Worm (Caenorhabditis elegans) whole organism, L3 larva: ENCODE results near the gene srz-37.

Experiments
- R02D3.7 ChIP-seq: fragments of 150-350 bp; optimal IDR thresholded peaks from 2 replicates; lab custom pipeline; 2014; ENCODE audit warnings: missing biosample characterization, missing genetic modification characterization
- ceh-16 ChIP-seq: sonication (generic microtip); optimal IDR thresholded peaks from 2 replicates; lab custom pipeline; 2017; ENCODE audit warnings: missing biosample characterization, missing genetic modification characterization
- ceh-28 ChIP-seq: fragments of 150-350 bp; optimal IDR thresholded peaks from 2 replicates; lab custom pipeline; 2014; ENCODE audit warnings: missing biosample characterization, missing genetic modification reagents, missing genetic modification characterization
- ceh-82 ChIP-seq: fragments of 150-350 bp; optimal IDR thresholded peaks from 2 replicates; lab custom pipeline; 2014; ENCODE audit warnings: missing biosample characterization, missing genetic modification characterization
- ceh-9 ChIP-seq: sonication (generic microtip); optimal IDR thresholded peaks from 2 replicates; lab custom pipeline; 2018; ENCODE audit warnings: missing biosample characterization, missing genetic modification characterization
- egl-27 ChIP-seq: sonication (generic microtip); optimal IDR thresholded peaks from 4 replicates; lab custom pipeline; 2017; ENCODE audit warnings: missing biosample characterization, missing genetic modification reagents, missing genetic modification characterization
- egl-5 ChIP-seq: fragments of 150-350 bp; optimal IDR thresholded peaks from 2 replicates; lab custom pipeline; 2017; ENCODE audit warnings: missing biosample characterization, missing genetic modification reagents, missing genetic modification characterization, inconsistent platforms
- elt-1 ChIP-seq: fragments of 150-350 bp; optimal IDR thresholded peaks from 2 replicates; lab custom pipeline; 2014; ENCODE audit warnings: missing biosample characterization, missing genetic modification characterization
- elt-2 ChIP-seq: sonication (generic microtip); optimal IDR thresholded peaks from 2 replicates; lab custom pipeline; 2016; ENCODE audit warnings: missing genetic modification reagents, mild to moderate bottlenecking, missing genetic modification characterization, missing compliant biosample characterization
- elt-3 ChIP-seq, 3 experiments: fragments of 150-350 bp in 1 of 3; sonication (generic microtip) in 2 of 3; optimal IDR thresholded peaks; 2 replicates in 2 of 3; 4 replicates in 1 of 3; lab custom pipeline; 2014 to 2017; ENCODE audit warnings: missing biosample characterization in 3 of 3, missing genetic modification characterization in 3 of 3
- eor-1 ChIP-seq, 2 experiments: fragments of 150-350 bp; optimal IDR thresholded peaks; 2 replicates each; lab custom pipeline; 2014 to 2018; ENCODE audit warnings: missing biosample characterization in 2 of 2, missing genetic modification characterization in 2 of 2
- fkh-10 ChIP-seq: sonication (generic microtip); optimal IDR thresholded peaks from 2 replicates; lab custom pipeline; 2017; ENCODE audit warnings: missing biosample characterization, missing genetic modification reagents, missing genetic modification characterization
- fkh-2 ChIP-seq: fragments of 150-350 bp; optimal IDR thresholded peaks from 2 replicates; lab custom pipeline; 2014; ENCODE audit warnings: missing biosample characterization, missing genetic modification reagents, missing genetic modification characterization
- fos-1 ChIP-seq: fragments of 150-350 bp; optimal IDR thresholded peaks from 2 replicates; lab custom pipeline; 2014; ENCODE audit warnings: missing biosample characterization, missing genetic modification characterization
- hmg-11 ChIP-seq: sonication (generic microtip); optimal IDR thresholded peaks from 2 replicates; lab custom pipeline; 2016; ENCODE audit warnings: missing genetic modification characterization, missing compliant biosample characterization
- jun-1 ChIP-seq: fragments of 150-350 bp; optimal IDR thresholded peaks from 2 replicates; lab custom pipeline; 2014; ENCODE audit warnings: missing biosample characterization, missing genetic modification reagents, missing genetic modification characterization
- lsy-12 ChIP-seq: sonication (generic microtip); optimal IDR thresholded peaks from 2 replicates; lab custom pipeline; 2016; ENCODE audit warnings: mild to moderate bottlenecking, missing genetic modification characterization, missing compliant biosample characterization
- mdl-1 ChIP-seq: fragments of 150-350 bp; optimal IDR thresholded peaks from 2 replicates; lab custom pipeline; 2014; ENCODE audit warnings: missing biosample characterization, missing genetic modification characterization
- nfya-1 ChIP-seq: sonication (generic microtip); optimal IDR thresholded peaks from 2 replicates; lab custom pipeline; 2017; ENCODE audit warnings: missing genetic modification characterization, mild to moderate bottlenecking, missing compliant biosample characterization, antibody characterized with exemption, moderate library complexity; ENCODE audit not compliant: insufficient read depth
- nhr-11 ChIP-seq: fragments of 150-350 bp; optimal IDR thresholded peaks from 2 replicates; lab custom pipeline; 2014; ENCODE audit warnings: missing biosample characterization, missing genetic modification characterization
- nhr-12 ChIP-seq: fragments of 150-350 bp; optimal IDR thresholded peaks from 2 replicates; lab custom pipeline; 2014; ENCODE audit warnings: missing biosample characterization, missing genetic modification characterization
- nhr-23 ChIP-seq: fragments of 150-350 bp; optimal IDR thresholded peaks from 2 replicates; lab custom pipeline; 2014; ENCODE audit warnings: missing biosample characterization, missing genetic modification reagents, missing genetic modification characterization
- nhr-25 ChIP-seq: sonication (generic microtip); optimal IDR thresholded peaks from 2 replicates; lab custom pipeline; 2017; ENCODE audit warnings: missing biosample characterization, missing genetic modification characterization
- nhr-28 ChIP-seq: fragments of 150-350 bp; optimal IDR thresholded peaks from 2 replicates; lab custom pipeline; 2014; ENCODE audit warnings: missing biosample characterization, missing genetic modification characterization
- nhr-43 ChIP-seq: sonication (generic microtip); optimal IDR thresholded peaks from 2 replicates; lab custom pipeline; 2016; ENCODE audit warnings: mild to moderate bottlenecking, missing genetic modification characterization, missing compliant biosample characterization; ENCODE audit not compliant: poor library complexity, severe bottlenecking
- nhr-67 ChIP-seq: fragments of 150-350 bp; optimal IDR thresholded peaks from 2 replicates; lab custom pipeline; 2014; ENCODE audit warnings: missing biosample characterization, missing genetic modification characterization
- nhr-76 ChIP-seq: fragments of 150-350 bp; sonication (generic microtip); optimal IDR thresholded peaks from 5 replicates; lab custom pipeline; 2014; ENCODE audit warnings: missing biosample characterization, missing genetic modification characterization
- nhr-77 ChIP-seq: fragments of 150-350 bp; optimal IDR thresholded peaks from 2 replicates; lab custom pipeline; 2014; ENCODE audit warnings: missing biosample characterization, missing genetic modification characterization
- pha-4 ChIP-seq: fragments of 150-350 bp; optimal IDR thresholded peaks from 2 replicates; lab custom pipeline; 2014; ENCODE audit warnings: missing biosample characterization, missing genetic modification reagents, missing genetic modification characterization
- sea-2 ChIP-seq: fragments of 150-350 bp; sonication (generic microtip); optimal IDR thresholded peaks from 4 replicates; lab custom pipeline; 2014; ENCODE audit warnings: missing biosample characterization, missing genetic modification reagents, missing genetic modification characterization
- snpc-4 ChIP-seq: fragments of 150-350 bp; optimal IDR thresholded peaks from 2 replicates; lab custom pipeline; 2014; ENCODE audit warnings: missing biosample characterization, missing genetic modification characterization
- tbx-2 ChIP-seq: sonication (generic microtip); optimal IDR thresholded peaks from 2 replicates; lab custom pipeline; 2016; ENCODE audit warnings: mild to moderate bottlenecking, missing genetic modification characterization, missing compliant biosample characterization
- unc-39 ChIP-seq: sonication (generic microtip); optimal IDR thresholded peaks from 4 replicates; lab custom pipeline; 2017; ENCODE audit warnings: missing biosample characterization, missing genetic modification characterization
- zag-1 ChIP-seq: fragments of 150-350 bp; optimal IDR thresholded peaks from 2 replicates; lab custom pipeline; 2014; ENCODE audit warnings: missing biosample characterization, missing genetic modification characterization
- ztf-11 ChIP-seq: fragments of 150-350 bp; optimal IDR thresholded peaks from 2 replicates; lab custom pipeline; 2014; ENCODE audit warnings: missing biosample characterization, missing genetic modification characterization
- ztf-4 ChIP-seq: fragments of 150-350 bp; optimal IDR thresholded peaks from 2 replicates; lab custom pipeline; 2014; ENCODE audit warnings: missing biosample characterization, missing genetic modification characterization

Gene srz-37

DNA sequence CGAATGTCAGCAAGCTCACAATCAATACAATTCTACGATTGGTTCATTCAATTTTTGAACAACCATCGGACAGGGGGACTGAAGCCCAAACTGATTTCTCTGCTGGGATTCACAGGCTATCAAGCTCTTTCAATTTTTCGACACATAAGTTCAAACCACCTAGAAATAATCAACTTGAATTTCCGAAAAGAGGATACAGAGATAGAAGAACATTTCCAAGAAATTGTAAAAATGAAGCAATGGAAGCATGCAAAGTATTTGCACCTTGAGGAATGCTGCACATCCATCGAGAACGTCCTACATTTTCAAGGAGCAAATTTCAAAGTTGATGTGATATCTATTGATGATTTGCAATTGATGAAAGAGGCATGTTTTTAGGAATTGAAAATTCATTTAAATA lies 13.9 kb downstream of the srz-37 start:
- TF ChIP-seq nhr-77 (no peak), elt-1 (tag; lab: Kevin White, UChicago) (no peak)

DNA sequence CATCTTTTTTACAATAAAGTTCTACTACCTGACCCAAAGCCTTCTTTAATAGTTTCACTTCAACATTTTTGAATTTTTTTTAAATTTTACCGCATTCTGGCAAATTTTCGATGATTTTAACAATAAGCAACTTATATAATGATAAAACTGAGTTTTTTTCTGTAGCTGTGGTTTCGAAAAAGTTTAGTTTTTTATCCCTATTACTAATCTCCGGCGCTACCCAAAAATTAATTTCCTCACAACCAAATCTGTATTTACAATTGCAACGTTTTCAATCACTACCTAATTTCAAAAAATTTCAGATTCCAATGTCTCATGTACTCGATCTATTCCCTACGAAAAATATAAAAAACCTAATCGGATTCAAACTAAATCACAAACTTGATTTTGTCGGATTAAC lies 14.5 kb downstream of the srz-37 start, which contains the start of gene F58E2.3:
Gene F58E2.3, plus strand, starts transcription at position 301 of the 400 bp plus-strand sequence.
- TF ChIP-seq elt-3 (tag; optimal IDR thresholded peaks at IDR 0.05; lab: Kevin White, UChicago) (no peak), ceh-28 (tag; lab: Kevin White, UChicago) (no peak), fos-1 (tag; lab: Kevin White, UChicago) (no peak), unc-39 (tag; lab: Kevin White, UChicago) (no peak), R02D3.7 (tag; lab: Kevin White, UChicago) (no peak), hmg-11 (no peak), elt-2 (tag; lab: Kevin White, UChicago) (no peak), snpc-4 (tag; lab: Kevin White, UChicago) (no peak), nhr-23 (tag; lab: Kevin White, UChicago) (no peak), elt-1 (tag; lab: Kevin White, UChicago) (no peak), nhr-28 (tag; lab: Kevin White, UChicago) (no peak), nhr-43 (tag; lab: Kevin White, UChicago) (no peak), pha-4 (tag; lab: Kevin White, UChicago) (no peak), zag-1 (tag; lab: Kevin White, UChicago) (no peak), ztf-11 (tag; lab: Kevin White, UChicago) (no peak)

- TF ChIP-seq ceh-16 (tag; lab: Kevin White, UChicago) (no peak), nhr-11 (tag; lab: Kevin White, UChicago) (no peak), snpc-4 (tag; lab: Kevin White, UChicago) (no peak), sea-2 (GFP tag; lab: Kevin White, UChicago) (no peak), ceh-82 (tag; lab: Kevin White, UChicago) (no peak), ztf-4 (tag; lab: Kevin White, UChicago) (no peak), egl-27 (tag; lab: Kevin White, UChicago) (no peak), mdl-1 (tag; lab: Kevin White, UChicago) (no peak), nhr-12 (tag; lab: Kevin White, UChicago) (no peak), hmg-11 (no peak), fkh-2 (tag; lab: Kevin White, UChicago) (no peak)
Measured at ce11 chrIV:3463254-3463653, 18.4 kb downstream of the srz-37 start, which contains the start of gene F58E2.4. F58E2.4 (plus strand) TSS chrIV:3463387.

DNA sequence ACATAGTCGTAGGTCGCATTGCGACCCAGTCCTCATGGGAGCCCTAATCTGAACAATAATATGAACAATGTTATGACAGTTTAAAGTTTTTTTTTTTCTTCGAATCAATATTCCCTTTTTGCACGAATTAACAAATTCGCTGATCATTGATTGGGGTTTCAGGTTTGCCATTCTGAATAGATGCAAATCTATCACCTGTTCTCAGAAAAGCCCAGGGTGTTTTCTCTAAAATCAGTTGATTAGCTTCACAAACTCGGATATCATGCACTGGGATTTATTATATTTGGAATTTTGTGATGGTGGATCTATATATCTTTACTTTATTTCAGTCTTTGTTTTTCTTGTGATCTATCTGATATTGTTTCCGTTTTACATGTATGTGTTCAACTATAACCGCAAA lies 28.3 kb downstream of the srz-37 start, which contains the start of gene srz-23:
Gene srz-23, plus strand, starts transcription at position 263 of the 400 bp plus-strand sequence.
- TF ChIP-seq ceh-82 (tag; lab: Kevin White, UChicago) (no peak), unc-39 (tag; lab: Kevin White, UChicago) (no peak), elt-3 (tag; optimal IDR thresholded peaks at IDR 0.05; lab: Kevin White, UChicago) (no peak), ceh-16 (tag; lab: Kevin White, UChicago) (no peak), elt-1 (tag; lab: Kevin White, UChicago) (no peak), zag-1 (tag; lab: Kevin White, UChicago) (no peak), pha-4 (tag; lab: Kevin White, UChicago) (no peak), tbx-2 (tag; lab: Kevin White, UChicago) (no peak)

DNA sequence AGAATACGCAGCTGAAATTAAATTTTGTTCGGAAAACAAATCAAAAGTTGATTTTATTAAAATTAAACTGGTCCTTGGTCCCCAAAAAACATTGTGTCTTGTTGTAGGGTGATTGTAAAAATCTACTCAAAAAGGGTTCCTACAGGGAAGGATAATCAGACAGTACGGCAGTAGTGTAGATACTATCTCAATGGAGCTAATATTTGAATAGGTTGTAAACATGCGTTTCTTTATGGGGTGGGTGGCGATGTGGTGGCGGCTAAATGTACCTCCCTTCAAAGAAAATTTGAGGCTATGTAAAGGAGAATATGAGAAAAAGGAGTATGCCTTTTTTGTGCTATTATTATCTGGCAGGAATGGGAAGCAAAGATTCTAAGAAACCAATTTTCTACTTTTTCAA lies 29.1 kb downstream of the srz-37 start:
- no peak for TF ChIP-seq nhr-76 (tag; lab: Kevin White, UChicago)
- no peak for TF ChIP-seq jun-1 (tag; lab: Kevin White, UChicago)
- no peak for TF ChIP-seq ceh-28 (tag; lab: Kevin White, UChicago)
- no peak for TF ChIP-seq lsy-12

- TF ChIP-seq fkh-10 (GFP tag; lab: Kevin White, UChicago) = no peak
- no peak for TF ChIP-seq nhr-25 (tag; lab: Kevin White, UChicago)
- TF ChIP-seq eor-1 (tag; optimal IDR thresholded peaks at IDR 0.05; lab: Kevin White, UChicago) = no peak
- no peak for TF ChIP-seq unc-39 (tag; lab: Kevin White, UChicago)
- no peak for TF ChIP-seq elt-1 (tag; lab: Kevin White, UChicago)
- TF ChIP-seq lsy-12 = no peak
- no peak for TF ChIP-seq nfya-1 (tag; lab: Kevin White, UChicago)
- no peak for TF ChIP-seq snpc-4 (tag; lab: Kevin White, UChicago)
- TF ChIP-seq egl-5 (tag; lab: Kevin White, UChicago) = no peak
- TF ChIP-seq nhr-77 = no peak
- TF ChIP-seq ceh-9 (tag; lab: Kevin White, UChicago) = no peak
- TF ChIP-seq nhr-67 = no peak
Measured at ce11 chrIV:3447350-3447749, 34.3 kb downstream of the srz-37 start.
